Worm (Caenorhabditis elegans) whole organism, dauer: ENCODE measurements around the gene gck-3.
"Not testable (repeated sequence)": the region's sequence is repeated elsewhere in the genome, so short reads cannot be mapped to it uniquely, and the experiment has no call there.

Experiments
- unc-62 ChIP-seq: sonication (generic microtip); optimal IDR thresholded peaks from 2 replicates; lab custom pipeline; 2017; ENCODE audit warnings: missing biosample characterization, missing genetic modification reagents, missing genetic modification characterization

The gck-3 gene

ce11 chrV:17966747-17967146 lies at the start of gene gck-3:
Gene gck-3 (minus strand): TSS chrV:17966847.
- no peak for TF ChIP-seq unc-62 (GFP tag; lab: Kevin White, UChicago)

- no peak for TF ChIP-seq unc-62 (GFP tag; lab: Kevin White, UChicago)
Measured at ce11 chrV:18014116-18014515, 47.5 kb upstream of the gck-3 start, which contains the start of gene srh-133. Gene srh-133 (minus strand): TSS chrV:18014216.

ce11 chrV:18010737-18011136 lies 44.1 kb upstream of the gck-3 start, which contains the start of gene Y59A8B.26:
Gene Y59A8B.26 (minus strand): TSS chrV:18010837.
- TF ChIP-seq unc-62 (GFP tag; lab: Kevin White, UChicago), result not testable (repeated sequence)

- no peak for TF ChIP-seq unc-62 (GFP tag; lab: Kevin White, UChicago)
Measured at ce11 chrV:18008680-18009079, 42.0 kb upstream of the gck-3 start.

- TF ChIP-seq unc-62 (GFP tag; lab: Kevin White, UChicago), result not testable (repeated sequence)
Measured at ce11 chrV:18006930-18007329, 40.3 kb upstream of the gck-3 start, which contains the start of gene Y59A8B.19. Gene Y59A8B.19 (plus strand): TSS chrV:18007230.

ce11 chrV:18003876-18004275 lies 37.2 kb upstream of the gck-3 start:
- TF ChIP-seq unc-62 (GFP tag; lab: Kevin White, UChicago), result no peak

- TF ChIP-seq unc-62 (GFP tag; lab: Kevin White, UChicago), result no peak
Measured at ce11 chrV:18001268-18001667, 34.6 kb upstream of the gck-3 start, which contains the start of gene lon-8. Gene lon-8 (minus strand): TSS chrV:18001368.

- no peak for TF ChIP-seq unc-62 (GFP tag; lab: Kevin White, UChicago)
Measured at ce11 chrV:17985960-17986359, 19.3 kb upstream of the gck-3 start, which contains the start of gene Y59A8B.21. Gene Y59A8B.21 (plus strand): TSS chrV:17986260.

ce11 chrV:17982935-17983334 lies 16.3 kb upstream of the gck-3 start:
- no peak for TF ChIP-seq unc-62 (GFP tag; lab: Kevin White, UChicago)

ce11 chrV:17981732-17982131 lies 15.1 kb upstream of the gck-3 start:
- no peak for TF ChIP-seq unc-62 (GFP tag; lab: Kevin White, UChicago)

- TF ChIP-seq unc-62 (GFP tag; lab: Kevin White, UChicago), result no peak
Measured at ce11 chrV:17979789-17980188, 13.1 kb upstream of the gck-3 start, which contains the start of gene snx-6. Gene snx-6 (minus strand): TSS chrV:17980082.

- no peak for TF ChIP-seq unc-62 (GFP tag; lab: Kevin White, UChicago)
Measured at ce11 chrV:17978207-17978606, 11.6 kb upstream of the gck-3 start.

ce11 chrV:17962500-17962899 lies 4.1 kb downstream of the gck-3 start:
- TF ChIP-seq unc-62 (GFP tag; lab: Kevin White, UChicago), result no peak

ce11 chrV:17956109-17956508 lies 10.5 kb downstream of the gck-3 start:
- TF ChIP-seq unc-62 (GFP tag; lab: Kevin White, UChicago), result no peak

ce11 chrV:17952280-17952679 lies 14.4 kb downstream of the gck-3 start:
- no peak for TF ChIP-seq unc-62 (GFP tag; lab: Kevin White, UChicago)

ce11 chrV:17951172-17951999 lies 15.3 kb downstream of the gck-3 start, which contains the start of gene Y59A8B.24:
Gene Y59A8B.24 (plus strand): TSS chrV:17951949.
- no peak for TF ChIP-seq unc-62 (GFP tag; lab: Kevin White, UChicago)

- TF ChIP-seq unc-62 (GFP tag; lab: Kevin White, UChicago), result no peak
Measured at ce11 chrV:17949093-17949492, 17.6 kb downstream of the gck-3 start, which contains the start of gene dpy-21. Gene dpy-21 (minus strand): TSS chrV:17949193.
